Worm (Caenorhabditis elegans) whole organism, L3 larva: Measurements from ENCODE around the gene F56D6.6.
A peak's percentile ranks its signal among the peaks of the same experiment; 100 is the strongest.
"Not testable (repeated sequence)": the region's sequence is repeated elsewhere in the genome, so short reads cannot be mapped to it uniquely, and the experiment has no call there.

ENCODE experiments used
- R02D3.7 ChIP-seq: fragments of 150-350 bp; optimal IDR thresholded peaks from 2 replicates; lab custom pipeline; 2014; ENCODE audit warnings: missing biosample characterization, missing genetic modification characterization
- ZK546.5 ChIP-seq: sonication (generic microtip); optimal IDR thresholded peaks from 2 replicates; lab custom pipeline; 2017; ENCODE audit warnings: missing biosample characterization, missing genetic modification characterization
- aly-2 ChIP-seq: fragments of 150-350 bp; optimal IDR thresholded peaks from 2 replicates; lab custom pipeline; 2014; ENCODE audit warnings: missing biosample characterization, missing genetic modification characterization
- ama-1 ChIP-seq: fragments of 150-350 bp; optimal IDR thresholded peaks from 2 replicates; lab custom pipeline; 2018
- ceh-16 ChIP-seq: sonication (generic microtip); optimal IDR thresholded peaks from 2 replicates; lab custom pipeline; 2017; ENCODE audit warnings: missing biosample characterization, missing genetic modification characterization
- ceh-28 ChIP-seq: fragments of 150-350 bp; optimal IDR thresholded peaks from 2 replicates; lab custom pipeline; 2014; ENCODE audit warnings: missing biosample characterization, missing genetic modification reagents, missing genetic modification characterization
- ceh-82 ChIP-seq: fragments of 150-350 bp; optimal IDR thresholded peaks from 2 replicates; lab custom pipeline; 2014; ENCODE audit warnings: missing biosample characterization, missing genetic modification characterization
- ceh-9 ChIP-seq: sonication (generic microtip); optimal IDR thresholded peaks from 2 replicates; lab custom pipeline; 2018; ENCODE audit warnings: missing biosample characterization, missing genetic modification characterization
- daf-12 ChIP-seq: fragments of 150-350 bp; optimal IDR thresholded peaks from 2 replicates; lab custom pipeline; 2014; ENCODE audit warnings: missing biosample characterization, missing genetic modification reagents, missing genetic modification characterization
- egl-5 ChIP-seq: fragments of 150-350 bp; optimal IDR thresholded peaks from 2 replicates; lab custom pipeline; 2017; ENCODE audit warnings: missing biosample characterization, missing genetic modification reagents, missing genetic modification characterization, inconsistent platforms
- elt-1 ChIP-seq: fragments of 150-350 bp; optimal IDR thresholded peaks from 2 replicates; lab custom pipeline; 2014; ENCODE audit warnings: missing biosample characterization, missing genetic modification characterization
- elt-2 ChIP-seq: sonication (generic microtip); optimal IDR thresholded peaks from 2 replicates; lab custom pipeline; 2016; ENCODE audit warnings: missing genetic modification reagents, mild to moderate bottlenecking, missing genetic modification characterization, missing compliant biosample characterization
- elt-3 ChIP-seq, 3 experiments: fragments of 150-350 bp in 1 of 3; sonication (generic microtip) in 2 of 3; optimal IDR thresholded peaks; 2 replicates in 2 of 3; 4 replicates in 1 of 3; lab custom pipeline; 2014 to 2017; ENCODE audit warnings: missing biosample characterization in 3 of 3, missing genetic modification characterization in 3 of 3
- fkh-10 ChIP-seq: sonication (generic microtip); optimal IDR thresholded peaks from 2 replicates; lab custom pipeline; 2017; ENCODE audit warnings: missing biosample characterization, missing genetic modification reagents, missing genetic modification characterization
- fkh-2 ChIP-seq: fragments of 150-350 bp; optimal IDR thresholded peaks from 2 replicates; lab custom pipeline; 2014; ENCODE audit warnings: missing biosample characterization, missing genetic modification reagents, missing genetic modification characterization
- fos-1 ChIP-seq: fragments of 150-350 bp; optimal IDR thresholded peaks from 2 replicates; lab custom pipeline; 2014; ENCODE audit warnings: missing biosample characterization, missing genetic modification characterization
- hmg-11 ChIP-seq: sonication (generic microtip); optimal IDR thresholded peaks from 2 replicates; lab custom pipeline; 2016; ENCODE audit warnings: missing genetic modification characterization, missing compliant biosample characterization
- jun-1 ChIP-seq: fragments of 150-350 bp; optimal IDR thresholded peaks from 2 replicates; lab custom pipeline; 2014; ENCODE audit warnings: missing biosample characterization, missing genetic modification reagents, missing genetic modification characterization
- lin-15B ChIP-seq: fragments of 150-350 bp; optimal IDR thresholded peaks from 2 replicates; lab custom pipeline; 2014; ENCODE audit warnings: missing biosample characterization, missing genetic modification characterization
- lin-39 ChIP-seq: fragments of 150-350 bp; optimal IDR thresholded peaks from 2 replicates; lab custom pipeline; 2018; ENCODE audit warnings: missing biosample characterization, missing genetic modification reagents, missing genetic modification characterization
- mml-1 ChIP-seq: fragments of 150-350 bp; sonication (generic microtip); optimal IDR thresholded peaks from 3 replicates; lab custom pipeline; 2014; ENCODE audit warnings: missing biosample characterization, missing genetic modification characterization
- nhr-11 ChIP-seq: fragments of 150-350 bp; optimal IDR thresholded peaks from 2 replicates; lab custom pipeline; 2014; ENCODE audit warnings: missing biosample characterization, missing genetic modification characterization
- nhr-12 ChIP-seq: fragments of 150-350 bp; optimal IDR thresholded peaks from 2 replicates; lab custom pipeline; 2014; ENCODE audit warnings: missing biosample characterization, missing genetic modification characterization
- nhr-23 ChIP-seq: fragments of 150-350 bp; optimal IDR thresholded peaks from 2 replicates; lab custom pipeline; 2014; ENCODE audit warnings: missing biosample characterization, missing genetic modification reagents, missing genetic modification characterization
- nhr-237 ChIP-seq: fragments of 150-350 bp; optimal IDR thresholded peaks from 2 replicates; lab custom pipeline; 2014; ENCODE audit warnings: missing biosample characterization, missing genetic modification characterization
- nhr-25 ChIP-seq: sonication (generic microtip); optimal IDR thresholded peaks from 2 replicates; lab custom pipeline; 2017; ENCODE audit warnings: missing biosample characterization, missing genetic modification characterization
- nhr-43 ChIP-seq: sonication (generic microtip); optimal IDR thresholded peaks from 2 replicates; lab custom pipeline; 2016; ENCODE audit warnings: mild to moderate bottlenecking, missing genetic modification characterization, missing compliant biosample characterization; ENCODE audit not compliant: poor library complexity, severe bottlenecking
- nhr-67 ChIP-seq: fragments of 150-350 bp; optimal IDR thresholded peaks from 2 replicates; lab custom pipeline; 2014; ENCODE audit warnings: missing biosample characterization, missing genetic modification characterization
- nhr-77 ChIP-seq: fragments of 150-350 bp; optimal IDR thresholded peaks from 2 replicates; lab custom pipeline; 2014; ENCODE audit warnings: missing biosample characterization, missing genetic modification characterization
- pqm-1 ChIP-seq: fragments of 150-350 bp; optimal IDR thresholded peaks from 2 replicates; lab custom pipeline; 2017; ENCODE audit warnings: missing biosample characterization, missing genetic modification characterization, inconsistent platforms
- sea-2 ChIP-seq: fragments of 150-350 bp; sonication (generic microtip); optimal IDR thresholded peaks from 4 replicates; lab custom pipeline; 2014; ENCODE audit warnings: missing biosample characterization, missing genetic modification reagents, missing genetic modification characterization
- skn-1 ChIP-seq: fragments of 150-350 bp; optimal IDR thresholded peaks from 2 replicates; lab custom pipeline; 2014; ENCODE audit warnings: missing biosample characterization, missing genetic modification characterization
- snpc-4 ChIP-seq: fragments of 150-350 bp; optimal IDR thresholded peaks from 2 replicates; lab custom pipeline; 2014; ENCODE audit warnings: missing biosample characterization, missing genetic modification characterization
- tbx-2 ChIP-seq: sonication (generic microtip); optimal IDR thresholded peaks from 2 replicates; lab custom pipeline; 2016; ENCODE audit warnings: mild to moderate bottlenecking, missing genetic modification characterization, missing compliant biosample characterization
- unc-39 ChIP-seq: sonication (generic microtip); optimal IDR thresholded peaks from 4 replicates; lab custom pipeline; 2017; ENCODE audit warnings: missing biosample characterization, missing genetic modification characterization
- zag-1 ChIP-seq: fragments of 150-350 bp; optimal IDR thresholded peaks from 2 replicates; lab custom pipeline; 2014; ENCODE audit warnings: missing biosample characterization, missing genetic modification characterization
- ztf-11 ChIP-seq: fragments of 150-350 bp; optimal IDR thresholded peaks from 2 replicates; lab custom pipeline; 2014; ENCODE audit warnings: missing biosample characterization, missing genetic modification characterization
- ztf-4 ChIP-seq: fragments of 150-350 bp; optimal IDR thresholded peaks from 2 replicates; lab custom pipeline; 2014; ENCODE audit warnings: missing biosample characterization, missing genetic modification characterization

Gene F56D6.6

DNA sequence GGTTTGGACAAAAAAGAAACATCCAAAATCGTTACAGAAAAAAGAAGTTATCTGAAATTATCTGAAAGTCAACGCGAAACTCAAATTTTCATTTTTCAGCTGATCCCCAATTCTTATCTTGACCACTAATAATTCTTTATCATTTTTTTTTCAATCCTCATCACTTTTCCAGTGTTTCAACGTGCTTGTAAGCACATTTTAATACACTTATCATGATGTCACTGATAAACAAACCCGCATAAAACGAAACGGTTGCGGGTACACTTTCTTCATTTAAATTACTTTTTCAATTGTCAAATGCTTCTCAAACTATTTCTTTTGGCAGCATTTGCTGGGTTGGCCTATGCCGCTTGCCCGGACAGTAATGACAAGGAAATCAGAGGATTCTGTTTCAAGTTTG is 18.8 kb downstream of the F56D6.6 start, which contains the start of gene clec-67:
clec-67 (plus strand) TSS at position 268 of the 400 bp plus-strand sequence.
- TF ChIP-seq egl-5 (tag; lab: Kevin White, UChicago), result no peak
- no peak for TF ChIP-seq hmg-11 (tag; lab: Kevin White, UChicago)
- no peak for TF ChIP-seq fos-1 (tag; lab: Kevin White, UChicago)
- TF ChIP-seq elt-2 (tag; lab: Kevin White, UChicago), result peak; percentile 84
- TF ChIP-seq jun-1 (tag; lab: Kevin White, UChicago), result peak; percentile 2
- TF ChIP-seq nhr-43 (tag; lab: Kevin White, UChicago), result no peak
- no peak for TF ChIP-seq nhr-12 (tag; lab: Kevin White, UChicago)
- TF ChIP-seq ztf-4 (tag; lab: Kevin White, UChicago), result no peak
- TF ChIP-seq pqm-1, result peak; percentile 45

DNA sequence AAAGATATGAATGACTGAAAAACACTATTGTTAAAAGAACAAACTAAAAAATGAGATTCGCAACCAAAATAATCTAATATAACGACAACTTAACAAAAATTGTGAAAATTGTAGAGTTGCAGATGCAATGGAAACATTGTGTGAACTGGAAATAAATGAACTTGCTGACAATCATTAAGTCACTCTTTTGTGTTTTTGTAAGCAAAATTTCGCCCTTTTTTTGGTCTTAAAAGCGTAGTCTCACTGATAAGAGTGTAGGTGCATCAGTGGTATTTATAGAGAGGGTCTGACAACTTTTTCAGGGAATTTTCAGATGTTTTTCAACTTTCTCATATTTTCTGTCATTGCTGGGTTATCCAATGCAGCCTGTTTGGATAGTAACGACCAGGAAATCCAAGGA is 23.1 kb downstream of the F56D6.6 start, which contains the start of gene clec-68:
clec-68 (plus strand) TSS at position 301 of the 400 bp plus-strand sequence.
- TF ChIP-seq ceh-9 (tag; lab: Kevin White, UChicago) (no peak), elt-3 (tag; optimal IDR thresholded peaks at IDR 0.05; lab: Kevin White, UChicago) (no peak), skn-1 (tag; lab: Kevin White, UChicago) (no peak), unc-39 (no peak), nhr-25 (no peak), jun-1 (tag; lab: Kevin White, UChicago) (no peak), nhr-23 (tag; lab: Kevin White, UChicago) (no peak), ztf-11 (tag; lab: Kevin White, UChicago) (no peak), daf-12 (tag; lab: Kevin White, UChicago) (no peak), nhr-67 (no peak)

DNA sequence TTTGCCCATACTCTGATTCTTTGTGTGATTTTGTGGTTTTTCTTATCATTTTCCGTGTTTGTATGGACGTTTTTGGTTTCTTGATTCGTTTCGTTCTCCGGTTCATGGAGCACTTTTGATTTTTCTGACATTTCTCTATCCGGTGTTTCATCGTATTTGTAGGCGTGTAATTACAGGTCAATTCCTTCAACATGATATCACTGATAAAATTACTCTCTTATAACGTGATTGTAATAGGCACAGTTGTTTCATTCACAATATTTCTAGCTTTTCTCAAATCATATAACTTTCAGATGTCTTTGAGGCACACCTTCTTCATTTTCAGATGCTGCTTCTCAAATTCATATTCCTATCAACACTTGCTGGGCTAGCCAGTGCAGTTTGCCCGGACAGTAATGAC is 29.4 kb downstream of the F56D6.6 start, which contains the start of gene clec-70:
clec-70 (plus strand) TSS at position 301 of the 400 bp plus-strand sequence.
- not testable (repeated sequence) for TF ChIP-seq elt-1, nhr-77, egl-5 (tag; lab: Kevin White, UChicago)

DNA sequence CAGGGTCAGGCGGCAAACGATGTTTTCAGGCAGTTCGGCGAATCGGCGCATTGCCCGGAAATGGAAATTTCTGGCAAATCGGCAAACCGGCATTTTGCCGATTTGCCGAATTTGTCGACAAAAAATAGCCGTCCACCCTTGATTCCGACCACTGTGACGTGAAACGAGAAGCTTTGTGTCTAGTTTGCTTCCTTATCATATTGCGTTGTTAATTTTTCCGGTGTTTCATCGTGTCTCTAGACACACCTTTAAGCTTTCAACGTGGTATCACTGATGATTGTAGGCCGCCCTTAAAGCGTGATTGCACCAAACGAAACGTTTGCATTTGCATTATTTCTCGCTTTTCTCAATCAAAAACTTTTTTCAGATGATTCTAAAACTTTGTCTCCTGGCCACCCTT is 34.0 kb downstream of the F56D6.6 start, which contains the start of gene clec-71:
clec-71 (plus strand) TSS at position 362 of the 400 bp plus-strand sequence.
- TF ChIP-seq ceh-82 (tag; lab: Kevin White, UChicago) (no peak), unc-39 (no peak), elt-2 (tag; lab: Kevin White, UChicago) (peak; percentile 6), nhr-43 (tag; lab: Kevin White, UChicago) (no peak), ztf-4 (tag; lab: Kevin White, UChicago) (no peak), elt-3 (tag; optimal IDR thresholded peaks at IDR 0.05; lab: Kevin White, UChicago) (no peak), zag-1 (no peak), ceh-16 (tag; lab: Kevin White, UChicago) (no peak)

DNA sequence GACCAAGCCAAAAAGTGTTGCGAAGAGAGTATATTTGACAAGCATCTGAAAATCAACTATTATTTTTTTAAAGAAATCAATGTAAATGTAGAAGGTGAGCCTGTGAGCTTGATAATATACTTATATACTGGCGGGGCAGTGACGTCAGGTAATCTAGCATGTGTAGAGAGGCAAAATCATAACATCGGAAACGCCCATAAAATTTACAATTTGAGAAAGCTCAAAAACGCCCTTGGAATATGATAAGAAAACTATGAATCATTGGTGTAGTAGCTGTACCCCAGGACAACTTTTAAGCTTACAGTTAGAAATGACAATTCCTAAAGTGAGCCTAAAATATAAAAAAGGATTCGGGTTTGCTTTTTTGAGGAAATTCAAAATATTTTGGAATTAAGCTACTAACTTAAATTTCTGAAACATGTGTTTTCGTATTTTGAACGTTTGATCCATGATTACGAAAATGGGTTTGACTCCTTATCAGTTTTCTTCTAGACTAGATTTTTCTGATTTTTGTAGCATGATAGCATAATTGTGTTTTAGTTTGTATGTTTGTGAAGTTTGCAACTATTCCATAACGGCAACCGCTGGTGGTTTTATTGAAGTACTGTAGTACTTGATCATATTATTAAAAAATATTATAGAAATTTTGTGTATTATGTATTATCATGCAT is 38.7 kb downstream of the F56D6.6 start, which contains the start of gene clec-174:
clec-174 (minus strand) TSS at position 51 of the 671 bp plus-strand sequence.
- TF ChIP-seq elt-2 (tag; lab: Kevin White, UChicago) (peak; percentile 49), pqm-1 (peak; percentile 22), tbx-2 (tag; lab: Kevin White, UChicago) (no peak), nhr-43 (tag; lab: Kevin White, UChicago) (no peak), nhr-11 (tag; lab: Kevin White, UChicago) (no peak), nhr-77 (tag; lab: Kevin White, UChicago) (no peak), ama-1 (lab: Kevin White, UChicago) (no peak), ztf-11 (tag; lab: Kevin White, UChicago) (no peak)

DNA sequence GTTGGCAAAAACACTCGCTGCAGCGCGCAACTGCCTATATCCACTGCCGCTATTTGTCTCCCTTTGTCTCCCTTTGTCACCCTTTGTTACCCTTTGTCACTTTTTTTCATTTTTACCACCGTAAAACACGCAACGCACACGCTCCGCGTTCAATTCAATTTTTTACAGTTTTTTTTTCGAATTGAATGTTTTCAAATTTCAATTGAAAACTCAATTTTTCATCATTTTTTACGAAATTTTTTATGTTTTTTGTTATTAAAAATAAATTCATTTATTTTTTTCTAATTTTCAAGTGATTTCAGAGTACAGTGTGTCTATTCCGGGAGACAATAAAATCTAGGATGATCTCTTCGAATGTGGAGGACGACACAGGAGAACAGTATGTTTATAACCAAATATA is 39.9 kb downstream of the F56D6.6 start, which contains the start of gene Y46C8AL.11:
Y46C8AL.11 (plus strand) TSS at position 301 of the 400 bp plus-strand sequence.
- TF ChIP-seq aly-2 (tag; lab: Kevin White, UChicago), result no peak
- no peak for TF ChIP-seq nhr-67
- no peak for TF ChIP-seq fkh-10 (GFP tag; lab: Kevin White, UChicago)
- no peak for TF ChIP-seq sea-2 (GFP tag; lab: Kevin White, UChicago)
- TF ChIP-seq ZK546.5 (tag; lab: Kevin White, UChicago), result no peak
- TF ChIP-seq snpc-4 (tag; lab: Kevin White, UChicago), result no peak
- no peak for TF ChIP-seq ztf-4 (tag; lab: Kevin White, UChicago)
- TF ChIP-seq nhr-25, result no peak
- no peak for TF ChIP-seq fkh-2 (tag; lab: Kevin White, UChicago)
- no peak for TF ChIP-seq nhr-237 (tag; lab: Kevin White, UChicago)
- no peak for TF ChIP-seq skn-1 (tag; lab: Kevin White, UChicago)
- TF ChIP-seq R02D3.7 (tag; lab: Kevin White, UChicago), result no peak
- no peak for TF ChIP-seq jun-1 (tag; lab: Kevin White, UChicago)
- TF ChIP-seq lin-15B (tag; lab: Kevin White, UChicago), result no peak
- TF ChIP-seq ceh-28 (tag; lab: Kevin White, UChicago), result no peak
- TF ChIP-seq lin-39 (tag; lab: Kevin White, UChicago), result no peak
- no peak for TF ChIP-seq mml-1 (tag; lab: Kevin White, UChicago)
- no peak for TF ChIP-seq zag-1
- no peak for TF ChIP-seq nhr-23 (tag; lab: Kevin White, UChicago)
- TF ChIP-seq unc-39, result no peak
